Fruit fly (Drosophila melanogaster): Measurements from ENCODE around the gene CG6576.
A peak's percentile ranks its signal among the peaks of the same experiment; 100 is the strongest.

Gene CG6576

DNA sequence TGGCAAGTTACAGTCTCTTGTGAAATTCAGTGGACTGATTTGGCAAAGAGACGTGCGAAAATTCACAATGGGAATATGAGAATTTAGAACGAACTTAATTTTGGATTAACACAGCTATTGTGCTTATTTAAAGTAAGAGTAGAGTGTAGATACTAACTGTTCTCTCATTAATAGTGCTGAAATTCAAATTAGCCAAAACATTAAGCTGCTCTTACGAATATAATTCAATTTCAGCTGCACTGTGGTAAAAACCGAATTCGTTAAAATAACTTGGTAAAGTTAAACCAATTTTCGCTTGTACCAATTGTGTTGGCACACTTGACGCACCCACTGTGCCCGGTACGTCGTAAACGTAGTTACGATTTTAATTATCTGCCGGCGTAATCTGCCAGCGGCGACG lies 12.1 kb downstream of the CG6576 start:
- TF ChIP-seq CG8281 (tag; optimal IDR thresholded peaks at IDR 0.05) (no peak), stwl (tag; optimal IDR thresholded peaks at IDR 0.05) (no peak), CG3065 (GFP tag; optimal IDR thresholded peaks at IDR 0.05) (no peak), CG8944 (GFP tag; optimal IDR thresholded peaks at IDR 0.05) (no peak), HLH4C (GFP tag; IDR thresholded peaks at IDR 0.05; ENCODE audit: partially characterized antibody) (no peak), al (GFP tag; IDR thresholded peaks at IDR 0.05) (peak; percentile 17; the same call in 1 of the 2 replicates), zfh2 (GFP tag; optimal IDR thresholded peaks at IDR 0.05) (peak; percentile 72), CG2678 (tag; optimal IDR thresholded peaks at IDR 0.05) (peak; percentile 76), vfl (GFP tag; optimal IDR thresholded peaks at IDR 0.05) (peak; percentile 4), zen2 (GFP tag; IDR thresholded peaks at IDR 0.05; ENCODE audit: partially characterized antibody) (no peak), CG10565 (GFP tag; optimal IDR thresholded peaks at IDR 0.05) (no peak), ap (GFP tag; IDR thresholded peaks at IDR 0.05) (no peak), usp (GFP tag; optimal IDR thresholded peaks at IDR 0.05) (no peak), gt (GFP tag; IDR thresholded peaks at IDR 0.05) (no peak), CG11504 (tag; optimal IDR thresholded peaks at IDR 0.05) (peak; percentile 64), Neu2 (GFP tag; optimal IDR thresholded peaks at IDR 0.05; ENCODE audit: borderline replicate concordance) (no peak), chinmo (GFP tag; IDR thresholded peaks at IDR 0.05; ENCODE audit: partially characterized antibody) (no peak), CG7987 (GFP tag; optimal IDR thresholded peaks at IDR 0.05) (no peak), Xbp1 (GFP tag; optimal IDR thresholded peaks at IDR 0.05) (peak; percentile 54), her (GFP tag; optimal IDR thresholded peaks at IDR 0.05) (peak; percentile 42), Spps (tag; optimal IDR thresholded peaks at IDR 0.05) (no peak), sqz (GFP tag; optimal IDR thresholded peaks at IDR 0.05) (no peak), disco-r (GFP tag; optimal IDR thresholded peaks at IDR 0.05) (no peak), lab (GFP tag; optimal IDR thresholded peaks at IDR 0.05) (peak; percentile 44), CG8089 (GFP tag; optimal IDR thresholded peaks at IDR 0.05) (no peak), dmrt99B (tag; optimal IDR thresholded peaks at IDR 0.05) (peak; percentile 42), crc (GFP tag; optimal IDR thresholded peaks at IDR 0.05) (no peak), CG7745 (tag; optimal IDR thresholded peaks at IDR 0.05) (no peak), schlank (tag; optimal IDR thresholded peaks at IDR 0.05) (no peak), CrebB (tag; optimal IDR thresholded peaks at IDR 0.05) (no peak), ranshi (GFP tag; IDR thresholded peaks at IDR 0.05) (peak; percentile 11; the same call in 1 of the 2 replicates), CG12391 (tag; optimal IDR thresholded peaks at IDR 0.05) (peak; percentile 25), knrl (GFP tag; IDR thresholded peaks at IDR 0.05; ENCODE audit: partially characterized antibody) (no peak), CG11398 (GFP tag; optimal IDR thresholded peaks at IDR 0.05) (no peak), Fer3 (tag; optimal IDR thresholded peaks at IDR 0.05) (peak; percentile 35), CG9797 (GFP tag; optimal IDR thresholded peaks at IDR 0.05) (no peak), vvl (GFP tag; IDR thresholded peaks at IDR 0.05) (no peak), bbx (GFP tag; IDR thresholded peaks at IDR 0.05; ENCODE audit: partially characterized antibody) (no peak), trem (tag; optimal IDR thresholded peaks at IDR 0.05) (no peak), Aef1 (GFP tag; IDR thresholded peaks at IDR 0.05) (no peak; the same call in 2 of the 3 replicates), eyg (GFP tag; optimal IDR thresholded peaks at IDR 0.05) (no peak), CG10209 (GFP tag; optimal IDR thresholded peaks at IDR 0.05) (peak; percentile 42), CG12299 (tag; optimal IDR thresholded peaks at IDR 0.05) (peak; percentile 4), ash1 (GFP tag; optimal IDR thresholded peaks at IDR 0.05) (no peak), emc (GFP tag; optimal IDR thresholded peaks at IDR 0.05) (peak; percentile 31), CG2199 (GFP tag; IDR thresholded peaks at IDR 0.05) (no peak), CG5180 (GFP tag; optimal IDR thresholded peaks at IDR 0.05) (peak; percentile 3), jing (GFP tag; optimal IDR thresholded peaks at IDR 0.05) (no peak), CG9727 (GFP tag; optimal IDR thresholded peaks at IDR 0.05) (peak; percentile 57), CG15479 (GFP tag; optimal IDR thresholded peaks at IDR 0.05) (no peak), CG12104 (GFP tag; optimal IDR thresholded peaks at IDR 0.05) (peak; percentile 16)
